Fruit fly (Drosophila melanogaster) whole organism: ENCODE measurements around the gene CG14864.

Source experiments
- CG8478 ChIP-seq: fragments of >200 bp; optimal IDR thresholded peaks from 2 replicates; lab custom pipeline; 2018; ENCODE audit warnings: inconsistent platforms
- Dll ChIP-seq: fragments of >200 bp; optimal IDR thresholded peaks from 2 replicates; lab custom pipeline; 2017
- psq ChIP-seq: fragments of >200 bp; optimal IDR thresholded peaks from 2 replicates; lab custom pipeline; 2017
- usp ChIP-seq: fragments of >200 bp; optimal IDR thresholded peaks from 2 replicates; lab custom pipeline; 2017; ENCODE audit warnings: missing biosample characterization, missing genetic modification characterization, mixed read lengths

dm6 chr3R:15218824-15219576, 49.3 kb downstream of the CG14864 start, which contains the start of the genes SIDL and CG12241:
- TF ChIP-seq Dll (lab: Kevin White, UChicago) (no peak), psq (lab: Kevin White, UChicago) (no peak), usp (GFP tag; lab: Kevin White, UChicago) (no peak), CG8478 (lab: Kevin White, UChicago) (no peak)
